Fruit fly (Drosophila melanogaster) whole organism, embryonic: ENCODE measurements around the gene Send1.
A peak's percentile ranks its signal among the peaks of the same experiment; 100 is the strongest.

ENCODE experiments used
- Adf1 ChIP-seq: fragments of 200-800 bp; sonication (Bioruptor generic); IDR thresholded peaks from 2 replicates; pipeline ENCODE4 v1.3.6; 2022; ENCODE audit warnings: missing biosample characterization, missing genetic modification characterization
- Asciz ChIP-seq: fragments of 200-800 bp; sonication (Bioruptor generic); optimal IDR thresholded peaks from 2 replicates; lab custom pipeline; 2017; ENCODE audit warnings: missing biosample characterization, mild to moderate bottlenecking, missing genetic modification characterization, missing genetic modification reagents
- CG10209 ChIP-seq: fragments of 200-800 bp; sonication (Bioruptor generic); optimal IDR thresholded peaks from 3 replicates; lab custom pipeline; 2017; ENCODE audit warnings: missing biosample characterization, mild to moderate bottlenecking, missing genetic modification characterization, missing genetic modification reagents
- CG1024 ChIP-seq: fragments of 200-800 bp; sonication (Bioruptor generic); IDR thresholded peaks from 2 replicates; pipeline ENCODE4 v1.3.6; 2022; ENCODE audit warnings: missing biosample characterization, missing genetic modification characterization
- CG10267 ChIP-seq: fragments of 200-800 bp; sonication (Bioruptor generic); optimal IDR thresholded peaks from 2 replicates; lab custom pipeline; 2018; ENCODE audit warnings: missing biosample characterization, mild to moderate bottlenecking, missing genetic modification characterization, moderate library complexity
- CG11456 ChIP-seq: fragments of 200-800 bp; sonication (Bioruptor generic); IDR thresholded peaks from 3 replicates; pipeline ENCODE4 v1.3.6; 2022; ENCODE audit warnings: missing biosample characterization, missing genetic modification characterization
- CG13287 ChIP-seq: fragments of 200-800 bp; sonication (Bioruptor generic); IDR thresholded peaks from 2 replicates; pipeline ENCODE4 v1.3.6; 2022; ENCODE audit warnings: missing biosample characterization, missing genetic modification characterization; ENCODE audit not compliant: partially characterized antibody
- CG14710 ChIP-seq: fragments of 200-800 bp; sonication (Bioruptor generic); optimal IDR thresholded peaks from 3 replicates; lab custom pipeline; 2019; ENCODE audit warnings: missing biosample characterization, mild to moderate bottlenecking, missing genetic modification characterization, moderate library complexity
- CG1529 ChIP-seq: fragments of 200-800 bp; sonication (Bioruptor generic); optimal IDR thresholded peaks from 3 replicates; lab custom pipeline; 2018; ENCODE audit warnings: missing biosample characterization, missing genetic modification characterization
- CG15601 ChIP-seq: fragments of 200-800 bp; sonication (Bioruptor generic); optimal IDR thresholded peaks from 3 replicates; lab custom pipeline; 2019; ENCODE audit warnings: missing biosample characterization, mild to moderate bottlenecking, missing genetic modification characterization, moderate library complexity
- CG1603 ChIP-seq: fragments of 200-800 bp; sonication (Bioruptor generic); optimal IDR thresholded peaks from 2 replicates; lab custom pipeline; 2019; ENCODE audit warnings: missing biosample characterization, mild to moderate bottlenecking, missing genetic modification characterization, moderate library complexity
- CG16815 ChIP-seq: fragments of 200-800 bp; sonication (Bioruptor generic); optimal IDR thresholded peaks from 3 replicates; lab custom pipeline; 2017; ENCODE audit warnings: missing biosample characterization, mild to moderate bottlenecking, missing genetic modification characterization
- CG34224 ChIP-seq: fragments of 200-800 bp; sonication (Bioruptor generic); IDR thresholded peaks from 3 replicates; pipeline ENCODE4 v1.3.6; 2022; ENCODE audit warnings: missing biosample characterization, missing genetic modification characterization; ENCODE audit not compliant: partially characterized antibody
- CG4360 ChIP-seq: fragments of 200-800 bp; sonication (Bioruptor generic); IDR thresholded peaks from 2 replicates; pipeline ENCODE4 v1.3.6; 2022; ENCODE audit warnings: missing biosample characterization, missing genetic modification characterization
- CG6654 ChIP-seq: fragments of 200-800 bp; sonication (Bioruptor generic); optimal IDR thresholded peaks from 2 replicates; lab custom pipeline; 2017; ENCODE audit warnings: missing biosample characterization, mild to moderate bottlenecking, missing genetic modification characterization
- CG7839 ChIP-seq: fragments of 200-800 bp; sonication (Bioruptor generic); optimal IDR thresholded peaks from 3 replicates; lab custom pipeline; 2018; ENCODE audit warnings: missing biosample characterization, mild to moderate bottlenecking, missing genetic modification characterization, moderate library complexity
- CG8281 ChIP-seq: fragments of 200-800 bp; sonication (Bioruptor generic); optimal IDR thresholded peaks from 2 replicates; lab custom pipeline; 2018; ENCODE audit warnings: missing biosample characterization, mild to moderate bottlenecking, missing genetic modification characterization, moderate library complexity
- CG8290 ChIP-seq, 3 experiments: fragments of 200-800 bp; sonication (Bioruptor generic); optimal IDR thresholded peaks; 2 replicates each; lab custom pipeline; 2016 to 2019; ENCODE audit warnings: missing biosample characterization in 3 of 3, missing genetic modification characterization in 3 of 3, mild to moderate bottlenecking in 2 of 3, moderate library complexity in 1 of 3
- CG8478 ChIP-seq: fragments of >200 bp; optimal IDR thresholded peaks from 2 replicates; lab custom pipeline; 2018
- CrebB ChIP-seq: fragments of 200-800 bp; sonication (Bioruptor generic); optimal IDR thresholded peaks from 3 replicates; lab custom pipeline; 2018; ENCODE audit warnings: missing biosample characterization, mild to moderate bottlenecking, missing genetic modification characterization
- D19A ChIP-seq: fragments of 200-800 bp; optimal IDR thresholded peaks from 3 replicates; lab custom pipeline; 2019; ENCODE audit warnings: missing biosample characterization, mild to moderate bottlenecking, missing genetic modification characterization, moderate library complexity
- Dip2 ChIP-seq: fragments of 200-800 bp; sonication (Bioruptor generic); IDR thresholded peaks from 2 replicates; pipeline ENCODE4 v1.3.6; 2022; ENCODE audit warnings: missing biosample characterization, missing genetic modification characterization
- Fer1 ChIP-seq: fragments of 200-800 bp; sonication (Bioruptor generic); optimal IDR thresholded peaks from 2 replicates; lab custom pipeline; 2017; ENCODE audit warnings: missing biosample characterization, mild to moderate bottlenecking, missing genetic modification characterization
- Gug ChIP-seq: fragments of 200-800 bp; sonication (Bioruptor generic); IDR thresholded peaks from 4 replicates; pipeline ENCODE4 v1.3.6; 2022; ENCODE audit warnings: missing biosample characterization, missing genetic modification characterization
- Mad ChIP-seq: fragments of 200-800 bp; sonication (Bioruptor generic); optimal IDR thresholded peaks from 2 replicates; lab custom pipeline; 2016; ENCODE audit warnings: missing biosample characterization, missing genetic modification characterization
- Mrtf ChIP-seq: fragments of 200-800 bp; sonication (Bioruptor generic); IDR thresholded peaks from 3 replicates; pipeline ENCODE4 v1.3.6; 2022; ENCODE audit warnings: missing biosample characterization, missing genetic modification characterization
- Ravus ChIP-seq: fragments of 200-800 bp; sonication (Bioruptor generic); IDR thresholded peaks from 2 replicates; pipeline ENCODE4 v1.3.6; 2022; ENCODE audit warnings: missing biosample characterization, missing genetic modification characterization
- Rx ChIP-seq: fragments of 200-800 bp; sonication (Bioruptor generic); IDR thresholded peaks from 2 replicates; pipeline ENCODE4 v1.3.6; 2022; ENCODE audit warnings: missing biosample characterization, missing genetic modification characterization
- Sry-β ChIP-seq: fragments of 200-800 bp; sonication (Bioruptor generic); optimal IDR thresholded peaks from 2 replicates; lab custom pipeline; 2018; ENCODE audit warnings: missing biosample characterization, mild to moderate bottlenecking, missing genetic modification characterization, moderate library complexity
- ap ChIP-seq: fragments of 200-800 bp; sonication (Bioruptor generic); IDR thresholded peaks from 2 replicates; pipeline ENCODE4 v1.3.6; 2022; ENCODE audit warnings: missing biosample characterization, missing genetic modification characterization
- bowl ChIP-seq: fragments of 200-800 bp; sonication (Bioruptor generic); IDR thresholded peaks from 2 replicates; pipeline ENCODE4 v1.3.6; 2022; ENCODE audit warnings: missing biosample characterization, missing genetic modification characterization
- cas ChIP-seq: fragments of 200-800 bp; sonication (Bioruptor generic); IDR thresholded peaks from 2 replicates; pipeline ENCODE4 v1.3.6; 2022; ENCODE audit warnings: missing biosample characterization, missing genetic modification characterization
- danr ChIP-seq: fragments of 200-800 bp; sonication (Bioruptor generic); IDR thresholded peaks from 2 replicates; pipeline ENCODE4 v1.3.6; 2022; ENCODE audit warnings: missing biosample characterization, missing genetic modification characterization
- dmrt11E ChIP-seq: fragments of 200-800 bp; sonication (Bioruptor generic); optimal IDR thresholded peaks from 3 replicates; lab custom pipeline; 2018; ENCODE audit warnings: missing biosample characterization, mild to moderate bottlenecking, missing genetic modification characterization, moderate library complexity
- ems ChIP-seq: fragments of 200-800 bp; sonication (Bioruptor generic); optimal IDR thresholded peaks from 3 replicates; lab custom pipeline; 2016; ENCODE audit warnings: missing biosample characterization, missing genetic modification characterization
- gem ChIP-seq: fragments of 200-800 bp; sonication (Bioruptor generic); optimal IDR thresholded peaks from 2 replicates; lab custom pipeline; 2019; ENCODE audit warnings: missing biosample characterization, mild to moderate bottlenecking, missing genetic modification characterization, moderate library complexity
- gro ChIP-seq: fragments of 200-800 bp; sonication (Bioruptor generic); optimal IDR thresholded peaks from 2 replicates; lab custom pipeline; 2016; ENCODE audit warnings: missing biosample characterization, missing genetic modification characterization
- ham ChIP-seq: fragments of 200-800 bp; sonication (Bioruptor generic); IDR thresholded peaks from 2 replicates; pipeline ENCODE4 v1.3.6; 2022; ENCODE audit warnings: missing biosample characterization, missing genetic modification characterization
- hbn ChIP-seq: fragments of 200-800 bp; sonication (Bioruptor generic); IDR thresholded peaks from 2 replicates; pipeline ENCODE4 v1.3.6; 2022; ENCODE audit warnings: missing biosample characterization, missing genetic modification characterization; ENCODE audit not compliant: partially characterized antibody
- ken ChIP-seq: fragments of 200-800 bp; sonication (Bioruptor generic); IDR thresholded peaks from 3 replicates; pipeline ENCODE4 v1.3.6; 2022; ENCODE audit warnings: missing biosample characterization, missing genetic modification characterization
- lbe ChIP-seq: fragments of 200-800 bp; sonication (Bioruptor generic); optimal IDR thresholded peaks from 2 replicates; lab custom pipeline; 2016; ENCODE audit warnings: missing biosample characterization, mild to moderate bottlenecking, missing genetic modification characterization
- pho ChIP-seq: fragments of 200-800 bp; sonication (Bioruptor generic); optimal IDR thresholded peaks from 2 replicates; lab custom pipeline; 2016; ENCODE audit warnings: missing biosample characterization, missing genetic modification characterization
- pros ChIP-seq: fragments of 200-800 bp; sonication (Bioruptor generic); optimal IDR thresholded peaks from 3 replicates; lab custom pipeline; 2019; ENCODE audit warnings: missing biosample characterization, mild to moderate bottlenecking, missing genetic modification characterization, moderate library complexity
- sc ChIP-seq, 3 experiments: fragments of >200 bp in 2 of 3; fragments of 200-800 bp in 1 of 3; sonication (Bioruptor generic) in 1 of 3; optimal IDR thresholded peaks; 2 replicates in 2 of 3; 3 replicates in 1 of 3; lab custom pipeline; 2017; ENCODE audit warnings: mild to moderate bottlenecking in 1 of 3, missing biosample characterization in 1 of 3, missing genetic modification characterization in 1 of 3, missing genetic modification reagents in 1 of 3
- sens ChIP-seq: fragments of 200-800 bp; sonication (Bioruptor generic); peaks from one replicate; lab custom pipeline; 2016; ENCODE audit warnings: missing biosample characterization, missing genetic modification characterization
- sim ChIP-seq: fragments of 200-800 bp; sonication (Bioruptor generic); IDR thresholded peaks from 2 replicates; pipeline ENCODE4 v1.3.6; 2022; ENCODE audit warnings: missing biosample characterization, missing genetic modification characterization
- sisA ChIP-seq: fragments of 200-800 bp; sonication (Bioruptor generic); IDR thresholded peaks from 2 replicates; pipeline ENCODE4 v1.3.6; 2022; ENCODE audit warnings: missing biosample characterization, missing genetic modification characterization
- ssp ChIP-seq: fragments of 200-800 bp; sonication (Bioruptor generic); IDR thresholded peaks from 2 replicates; pipeline ENCODE4 v1.3.6; 2022; ENCODE audit warnings: missing biosample characterization, missing genetic modification characterization
- ttk ChIP-seq: fragments of 200-800 bp; sonication (Bioruptor generic); IDR thresholded peaks from 2 replicates; pipeline ENCODE4 v2.1.2; 2022; ENCODE audit warnings: missing biosample characterization, missing genetic modification characterization
- wdn ChIP-seq: fragments of 200-800 bp; sonication (Bioruptor generic); IDR thresholded peaks from 2 replicates; pipeline ENCODE4 v1.3.6; 2022; ENCODE audit warnings: missing biosample characterization, missing genetic modification characterization
- zen2 ChIP-seq: fragments of 200-800 bp; sonication (Bioruptor generic); IDR thresholded peaks from 3 replicates; pipeline ENCODE4 v1.3.6; 2022; ENCODE audit warnings: missing biosample characterization, missing genetic modification characterization; ENCODE audit not compliant: partially characterized antibody

Send1 gene

dm6 chr2L:2216065-2216464 lies 38.8 kb downstream of the Send1 start, which contains the start of gene daed (continued):
- TF ChIP-seq CG8290 (GFP tag; optimal IDR thresholded peaks at IDR 0.05; lab: Kevin White, UChicago) (no peak), CG8290 (tag; optimal IDR thresholded peaks at IDR 0.05; lab: Kevin White, UChicago) (no peak), lbe (peak; percentile 35), D19A (tag; lab: Kevin White, UChicago) (no peak), ken (GFP tag; lab: Robert Waterston, UW) (no peak), ap (GFP tag; lab: Robert Waterston, UW) (no peak), CG11456 (GFP tag; lab: Robert Waterston, UW) (no peak), dmrt11E (no peak), gro (peak; percentile 9), bowl (no peak), ttk (no peak), Asciz (GFP tag; lab: Kevin White, UChicago) (no peak), Rx (GFP tag; lab: Robert Waterston, UW) (no peak), Dip2 (GFP tag; lab: Robert Waterston, UW) (no peak), CG16815 (GFP tag; lab: Kevin White, UChicago) (no peak), CG34224 (GFP tag; lab: Robert Waterston, UW) (0 out of 3 replicates have a peak, but pooled peaks have one; percentile 28), hbn (GFP tag; lab: Robert Waterston, UW) (no peak), Ravus (GFP tag; lab: Robert Waterston, UW) (no peak), CG15601 (no peak), CG8478 (no peak), pros (GFP tag; lab: Kevin White, UChicago) (no peak), ssp (no peak), CG10267 (tag; lab: Kevin White, UChicago) (peak; percentile 82), CG7839 (tag; lab: Kevin White, UChicago) (no peak), Mrtf (GFP tag; lab: Robert Waterston, UW) (no peak), sc (optimal IDR thresholded peaks at IDR 0.05; lab: Kevin White, UChicago) (no peak), sc (GFP tag; optimal IDR thresholded peaks at IDR 0.05; lab: Kevin White, UChicago) (no peak), Adf1 (GFP tag; lab: Robert Waterston, UW) (peak; percentile 22; the same call in 1 of the 2 replicates), Fer1 (GFP tag; lab: Kevin White, UChicago) (no peak), gem (tag; lab: Kevin White, UChicago) (no peak), CG8281 (tag; lab: Kevin White, UChicago) (no peak), CG1603 (no peak), Sry-β (GFP tag; lab: Kevin White, UChicago) (no peak), cas (GFP tag; lab: Robert Waterston, UW) (no peak), Gug (GFP tag; lab: Robert Waterston, UW) (no peak), CG1529 (GFP tag; lab: Kevin White, UChicago) (no peak), sim (GFP tag; lab: Robert Waterston, UW) (no peak), ems (GFP tag; lab: Kevin White, UChicago) (no peak), CG6654 (GFP tag; lab: Kevin White, UChicago) (no peak), sens (peak; percentile 8), pho (GFP tag; lab: Kevin White, UChicago) (no peak), CrebB (tag; lab: Kevin White, UChicago) (no peak), danr (GFP tag; lab: Robert Waterston, UW) (no peak), Mad (GFP tag; lab: Kevin White, UChicago) (no peak), ham (GFP tag; lab: Robert Waterston, UW) (no peak), zen2 (GFP tag; lab: Robert Waterston, UW) (no peak), sisA (GFP tag; lab: Robert Waterston, UW) (no peak), CG10209 (GFP tag; lab: Kevin White, UChicago) (no peak), CG14710 (tag; lab: Kevin White, UChicago) (peak; percentile 67), wdn (no peak), CG1024 (no peak), CG4360 (GFP tag; lab: Robert Waterston, UW) (no peak), CG13287 (GFP tag; lab: Robert Waterston, UW) (peak; percentile 22; the same call in 1 of the 2 replicates)
